Worm (Caenorhabditis elegans) whole organism, late embryonic: ENCODE measurements around the gene gipc-1.

Experiments
- C08G9.2 ChIP-seq: sonication (generic microtip); optimal IDR thresholded peaks from 2 replicates; lab custom pipeline; 2016; ENCODE audit warnings: mild to moderate bottlenecking, missing genetic modification characterization, moderate library complexity, missing compliant biosample characterization
- F13H6.1 ChIP-seq: sonication (generic microtip); optimal IDR thresholded peaks from 2 replicates; lab custom pipeline; 2016; ENCODE audit warnings: missing genetic modification characterization, missing compliant biosample characterization
- K09A11.1 ChIP-seq: sonication (generic microtip); optimal IDR thresholded peaks from 2 replicates; lab custom pipeline; 2017; ENCODE audit warnings: antibody characterized with exemption, mild to moderate bottlenecking, missing genetic modification characterization, missing compliant biosample characterization; ENCODE audit not compliant: insufficient read depth
- T23F11.4 ChIP-seq: fragments of 200-800 bp; sonication (Bioruptor generic); optimal IDR thresholded peaks from 2 replicates; lab custom pipeline; 2018; ENCODE audit warnings: mild to moderate bottlenecking, missing genetic modification characterization, missing compliant biosample characterization
- Y22D7AL.16 ChIP-seq: sonication (generic microtip); optimal IDR thresholded peaks from 2 replicates; lab custom pipeline; 2016; ENCODE audit warnings: missing genetic modification characterization, missing compliant biosample characterization
- ahr-1 ChIP-seq: sonication (generic microtip); optimal IDR thresholded peaks from 2 replicates; lab custom pipeline; 2016; ENCODE audit warnings: missing genetic modification characterization, missing compliant biosample characterization
- ama-1 ChIP-seq: fragments of 150-350 bp; optimal IDR thresholded peaks from 2 replicates; lab custom pipeline; 2014
- ceh-18 ChIP-seq: sonication (generic microtip); optimal IDR thresholded peaks from 2 replicates; lab custom pipeline; 2016; ENCODE audit warnings: missing genetic modification characterization, missing compliant biosample characterization
- ceh-19 ChIP-seq: fragments of 200-800 bp; sonication (Bioruptor generic); optimal IDR thresholded peaks from 2 replicates; lab custom pipeline; 2018; ENCODE audit warnings: mild to moderate bottlenecking, missing genetic modification characterization, missing compliant biosample characterization
- ceh-24 ChIP-seq: sonication (generic microtip); optimal IDR thresholded peaks from 2 replicates; lab custom pipeline; 2016; ENCODE audit warnings: mild to moderate bottlenecking, missing genetic modification characterization, missing compliant biosample characterization
- ceh-31 ChIP-seq: sonication (generic microtip); optimal IDR thresholded peaks from 2 replicates; lab custom pipeline; 2016; ENCODE audit warnings: missing genetic modification characterization, missing compliant biosample characterization
- ceh-45 ChIP-seq: fragments of 200-800 bp; sonication (Bioruptor generic); IDR thresholded peaks from 2 replicates; pipeline ENCODE4 v1.3.6; 2022; ENCODE audit warnings: missing genetic modification reagents, missing genetic modification characterization, missing compliant biosample characterization
- dmd-4 ChIP-seq: sonication (generic microtip); optimal IDR thresholded peaks from 2 replicates; lab custom pipeline; 2016; ENCODE audit warnings: borderline replicate concordance, missing genetic modification characterization, missing compliant biosample characterization
- dve-1 ChIP-seq: sonication (generic microtip); optimal IDR thresholded peaks from 2 replicates; lab custom pipeline; 2017; ENCODE audit warnings: antibody characterized with exemption, mild to moderate bottlenecking, missing genetic modification characterization, missing compliant biosample characterization
- ets-4 ChIP-seq: sonication (generic microtip); optimal IDR thresholded peaks from 2 replicates; lab custom pipeline; 2016; ENCODE audit warnings: missing genetic modification characterization, missing compliant biosample characterization
- fax-1 ChIP-seq: sonication (generic microtip); optimal IDR thresholded peaks from 2 replicates; lab custom pipeline; 2016; ENCODE audit warnings: missing genotype, missing genetic modification characterization, missing compliant biosample characterization
- fkh-10 ChIP-seq: fragments of 150-350 bp; optimal IDR thresholded peaks from 2 replicates; lab custom pipeline; 2014; ENCODE audit warnings: missing biosample characterization, missing genetic modification reagents, missing genetic modification characterization
- fkh-6 ChIP-seq: sonication (generic microtip); optimal IDR thresholded peaks from 2 replicates; lab custom pipeline; 2016; ENCODE audit warnings: missing genetic modification characterization, missing compliant biosample characterization
- gmeb-2 ChIP-seq: sonication (generic microtip); optimal IDR thresholded peaks from 2 replicates; lab custom pipeline; 2016; ENCODE audit warnings: missing genetic modification characterization, inconsistent platforms, missing compliant biosample characterization
- hlh-15 ChIP-seq: sonication (generic microtip); optimal IDR thresholded peaks from 2 replicates; lab custom pipeline; 2016; ENCODE audit warnings: missing genetic modification characterization, missing compliant biosample characterization
- hlh-30 ChIP-seq: sonication (generic microtip); optimal IDR thresholded peaks from 2 replicates; lab custom pipeline; 2017; ENCODE audit warnings: antibody characterized with exemption, missing genetic modification characterization, missing compliant biosample characterization; ENCODE audit not compliant: insufficient read depth
- hlh-8 ChIP-seq: sonication (generic microtip); optimal IDR thresholded peaks from 2 replicates; lab custom pipeline; 2016; ENCODE audit warnings: missing genotype, missing genetic modification characterization, missing compliant biosample characterization
- madf-2 ChIP-seq: sonication (generic microtip); optimal IDR thresholded peaks from 2 replicates; lab custom pipeline; 2017; ENCODE audit warnings: missing genetic modification characterization, missing compliant biosample characterization
- mec-3 ChIP-seq: sonication (generic microtip); optimal IDR thresholded peaks from 2 replicates; lab custom pipeline; 2016; ENCODE audit warnings: borderline replicate concordance, missing genetic modification characterization, missing compliant biosample characterization
- nhr-232 ChIP-seq: sonication (generic microtip); optimal IDR thresholded peaks from 2 replicates; lab custom pipeline; 2016; ENCODE audit warnings: missing genetic modification characterization, missing compliant biosample characterization
- odd-2 ChIP-seq: sonication (generic microtip); optimal IDR thresholded peaks from 2 replicates; lab custom pipeline; 2017; ENCODE audit warnings: antibody characterized with exemption, mild to moderate bottlenecking, missing genetic modification characterization, missing compliant biosample characterization
- pat-9 ChIP-seq: fragments of 200-800 bp; sonication (Bioruptor generic); optimal IDR thresholded peaks from 2 replicates; lab custom pipeline; 2018; ENCODE audit warnings: mild to moderate bottlenecking, missing genetic modification characterization, moderate library complexity, missing compliant biosample characterization
- pax-1 ChIP-seq: fragments of 150-350 bp; optimal IDR thresholded peaks from 2 replicates; lab custom pipeline; 2014; ENCODE audit warnings: missing biosample characterization, missing genetic modification characterization
- pha-2 ChIP-seq: sonication (generic microtip); optimal IDR thresholded peaks from 2 replicates; lab custom pipeline; 2017; ENCODE audit warnings: mild to moderate bottlenecking, missing genetic modification characterization, missing compliant biosample characterization
- pha-4 ChIP-seq: fragments of 150-350 bp; optimal IDR thresholded peaks from 2 replicates; lab custom pipeline; 2018; ENCODE audit warnings: missing biosample characterization, missing genetic modification reagents, missing genetic modification characterization
- pros-1 ChIP-seq: fragments of 150-350 bp; optimal IDR thresholded peaks from 2 replicates; lab custom pipeline; 2014; ENCODE audit warnings: missing biosample characterization, missing genetic modification reagents, missing genetic modification characterization
- ref-2 ChIP-seq: sonication (generic microtip); optimal IDR thresholded peaks from 2 replicates; lab custom pipeline; 2016; ENCODE audit warnings: missing genetic modification characterization, missing compliant biosample characterization
- rnt-1 ChIP-seq: sonication (generic microtip); optimal IDR thresholded peaks from 2 replicates; lab custom pipeline; 2016; ENCODE audit warnings: missing genetic modification characterization, missing compliant biosample characterization
- sdc-2 ChIP-seq: sonication (generic microtip); optimal IDR thresholded peaks from 2 replicates; lab custom pipeline; 2016; ENCODE audit warnings: missing genotype, missing genetic modification characterization, missing compliant biosample characterization
- sox-4 ChIP-seq: sonication (generic microtip); optimal IDR thresholded peaks from 2 replicates; lab custom pipeline; 2017; ENCODE audit warnings: mild to moderate bottlenecking, missing genetic modification characterization, inconsistent platforms, missing compliant biosample characterization
- syd-9 ChIP-seq: sonication (generic microtip); optimal IDR thresholded peaks from 2 replicates; lab custom pipeline; 2016; ENCODE audit warnings: mild to moderate bottlenecking, missing genetic modification characterization, moderate library complexity, missing compliant biosample characterization
- tbx-2 ChIP-seq: sonication (generic microtip); optimal IDR thresholded peaks from 2 replicates; lab custom pipeline; 2016; ENCODE audit warnings: missing genetic modification characterization, missing compliant biosample characterization
- tbx-7 ChIP-seq: sonication (generic microtip); optimal IDR thresholded peaks from 2 replicates; lab custom pipeline; 2016; ENCODE audit warnings: missing genotype, missing genetic modification characterization, missing compliant biosample characterization
- zip-5 ChIP-seq: sonication (generic microtip); optimal IDR thresholded peaks from 2 replicates; lab custom pipeline; 2016; ENCODE audit warnings: missing genetic modification characterization, missing compliant biosample characterization
- ztf-16 ChIP-seq: sonication (generic microtip); optimal IDR thresholded peaks from 2 replicates; lab custom pipeline; 2017; ENCODE audit warnings: missing genetic modification characterization, missing compliant biosample characterization

Gene gipc-1

DNA sequence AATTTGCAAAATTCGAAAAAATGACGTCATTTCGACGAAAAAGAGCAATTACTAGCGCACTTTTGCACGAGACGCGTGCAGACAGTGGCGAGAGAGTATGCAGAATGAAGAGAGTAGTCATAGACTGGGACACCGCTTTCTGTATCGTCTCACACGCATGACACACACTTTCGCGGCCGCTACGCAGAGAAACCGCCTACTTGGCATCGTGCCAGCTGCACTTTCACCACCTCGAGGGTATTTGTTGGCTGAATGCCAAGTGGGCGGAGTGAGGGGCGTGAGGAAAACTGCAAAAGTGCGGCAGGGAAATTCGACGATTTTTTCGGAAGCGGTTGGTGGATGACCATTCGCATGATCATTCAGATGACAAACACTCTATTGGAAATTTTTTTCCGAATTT lies 29.1 kb downstream of the gipc-1 start (continued):
- TF ChIP-seq K09A11.1 (tag; lab: Kevin White, UChicago), result peak; percentile 33
- TF ChIP-seq rnt-1 (tag; lab: Kevin White, UChicago), result peak; percentile 98
- peak; percentile 10 for TF ChIP-seq gmeb-2 (tag; lab: Kevin White, UChicago)
- peak; percentile 40 for TF ChIP-seq T23F11.4 (GFP tag; lab: Kevin White, UChicago)
- no peak for TF ChIP-seq zip-5 (tag; lab: Kevin White, UChicago)
- TF ChIP-seq dmd-4 (tag; lab: Kevin White, UChicago), result peak; percentile 85
- TF ChIP-seq ceh-45 (GFP tag; lab: Robert Waterston, UW), result no peak
- peak; percentile 4 for TF ChIP-seq ahr-1 (tag; lab: Kevin White, UChicago)
- TF ChIP-seq ceh-18 (tag; lab: Kevin White, UChicago), result peak; percentile 99
- TF ChIP-seq pha-2 (tag; lab: Kevin White, UChicago), result peak; percentile 43
- no peak for TF ChIP-seq hlh-15
- peak; percentile 98 for TF ChIP-seq tbx-2 (tag; lab: Kevin White, UChicago)
- TF ChIP-seq sdc-2 (tag; lab: Kevin White, UChicago), result peak; percentile 75
- TF ChIP-seq fax-1 (tag; lab: Kevin White, UChicago), result no peak
- peak; percentile 52 for TF ChIP-seq tbx-7 (tag; lab: Kevin White, UChicago)
- peak; percentile 60 for TF ChIP-seq C08G9.2
- TF ChIP-seq fkh-10, result peak; percentile 72
- TF ChIP-seq dve-1 (tag; lab: Kevin White, UChicago), result peak; percentile 93
- peak; percentile 15 for TF ChIP-seq ztf-16 (tag; lab: Kevin White, UChicago)
- TF ChIP-seq sox-4 (tag; lab: Kevin White, UChicago), result no peak
- no peak for TF ChIP-seq ama-1 (lab: Kevin White, UChicago)
- no peak for TF ChIP-seq pha-4 (tag; lab: Kevin White, UChicago)
- peak; percentile 46 for TF ChIP-seq pat-9 (tag; lab: Kevin White, UChicago)
- peak; percentile 98 for TF ChIP-seq hlh-30 (tag; lab: Kevin White, UChicago)
- TF ChIP-seq mec-3 (tag; lab: Kevin White, UChicago), result no peak
- peak; percentile 96 for TF ChIP-seq ref-2
- peak; percentile 54 for TF ChIP-seq fkh-6 (tag; lab: Kevin White, UChicago)
- no peak for TF ChIP-seq ceh-24
- peak; percentile 63 for TF ChIP-seq madf-2
- peak; percentile 56 for TF ChIP-seq ceh-19 (GFP tag; lab: Kevin White, UChicago)
- peak; percentile 99 for TF ChIP-seq ets-4 (tag; lab: Kevin White, UChicago)
- peak; percentile 92 for TF ChIP-seq pros-1
- peak; percentile 70 for TF ChIP-seq syd-9 (tag; lab: Kevin White, UChicago)
- no peak for TF ChIP-seq odd-2 (tag; lab: Kevin White, UChicago)
- TF ChIP-seq F13H6.1 (tag; lab: Kevin White, UChicago), result peak; percentile 89

DNA sequence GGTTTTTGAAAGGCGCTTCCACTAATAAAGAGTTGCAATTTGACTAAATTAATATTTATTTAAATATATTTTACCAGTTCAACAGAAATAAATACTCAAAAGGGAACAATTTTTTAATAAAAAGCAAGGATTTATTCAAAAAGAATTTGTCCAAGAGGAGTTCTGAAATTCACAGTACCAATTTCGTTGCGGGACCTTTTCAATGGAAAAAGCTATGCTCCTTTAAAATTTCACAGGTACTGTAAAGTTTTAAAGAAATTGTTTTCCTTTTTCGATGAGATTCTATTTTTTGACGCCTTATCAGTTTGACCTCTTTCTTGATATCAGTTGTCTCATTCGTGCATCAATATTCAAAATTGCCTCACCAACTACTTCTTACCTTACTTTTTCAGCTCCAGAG lies 29.7 kb downstream of the gipc-1 start, which contains the start of gene tag-340:
TSS of gene tag-340 (plus strand) at position 249 of the 400 bp plus-strand sequence.
- TF ChIP-seq ceh-31 (no peak), ztf-16 (tag; lab: Kevin White, UChicago) (no peak), K09A11.1 (tag; lab: Kevin White, UChicago) (no peak)

DNA sequence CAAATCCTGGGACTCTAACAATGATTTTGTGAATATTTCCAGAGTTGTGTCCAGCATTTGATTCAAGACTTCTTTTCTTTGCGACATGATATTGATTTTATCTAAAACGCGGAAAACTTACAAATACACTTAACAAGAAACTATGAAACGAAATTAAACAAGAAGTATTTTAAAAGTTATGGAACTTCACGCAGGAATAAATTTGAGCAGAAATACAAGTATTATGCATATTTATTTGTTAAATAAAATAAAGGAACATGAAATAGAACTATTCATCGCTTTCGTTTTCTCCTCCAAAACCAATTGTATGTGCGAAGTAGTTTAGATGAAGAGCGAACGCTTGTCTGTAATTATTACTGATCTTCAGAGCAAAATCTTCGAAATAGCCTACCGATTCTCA lies 33.2 kb downstream of the gipc-1 start, which contains the start of gene kbp-2:
TSS of gene kbp-2 (minus strand) at position 101 of the 400 bp plus-strand sequence.
- TF ChIP-seq Y22D7AL.16 (tag; lab: Kevin White, UChicago), result no peak
- TF ChIP-seq pha-4 (tag; lab: Kevin White, UChicago), result no peak
- no peak for TF ChIP-seq ets-4 (tag; lab: Kevin White, UChicago)
- TF ChIP-seq ref-2, result no peak
- no peak for TF ChIP-seq ama-1 (lab: Kevin White, UChicago)
- no peak for TF ChIP-seq pax-1
- TF ChIP-seq sdc-2 (tag; lab: Kevin White, UChicago), result no peak
- no peak for TF ChIP-seq nhr-232 (tag; lab: Kevin White, UChicago)
- TF ChIP-seq hlh-8 (tag; lab: Kevin White, UChicago), result no peak
- TF ChIP-seq K09A11.1 (tag; lab: Kevin White, UChicago), result no peak
- no peak for TF ChIP-seq ahr-1 (tag; lab: Kevin White, UChicago)
- TF ChIP-seq fax-1 (tag; lab: Kevin White, UChicago), result no peak
- TF ChIP-seq, all 69 proteins: peak for 0
